Fruit fly (Drosophila melanogaster) whole organism, embryonic: ENCODE results near the gene Osi6.
A peak's percentile ranks its signal among the peaks of the same experiment; 100 is the strongest.

Experiments used
- ATbp ChIP-seq: fragments of 200-800 bp; sonication (Bioruptor generic); optimal IDR thresholded peaks from 2 replicates; lab custom pipeline; 2017; ENCODE audit warnings: missing biosample characterization, mild to moderate bottlenecking, missing genetic modification characterization, missing genetic modification reagents
- Asciz ChIP-seq: fragments of 200-800 bp; sonication (Bioruptor generic); optimal IDR thresholded peaks from 2 replicates; lab custom pipeline; 2017; ENCODE audit warnings: missing biosample characterization, mild to moderate bottlenecking, missing genetic modification characterization, missing genetic modification reagents
- CG10979 ChIP-seq: fragments of 200-800 bp; sonication (Bioruptor generic); optimal IDR thresholded peaks from 2 replicates; lab custom pipeline; 2018; ENCODE audit warnings: missing biosample characterization, mild to moderate bottlenecking, missing genetic modification characterization, moderate library complexity
- CG12659 ChIP-seq: fragments of 200-800 bp; sonication (Bioruptor generic); optimal IDR thresholded peaks from 3 replicates; lab custom pipeline; 2017; ENCODE audit warnings: mild to moderate bottlenecking, missing biosample characterization, missing genetic modification reagents, missing genetic modification characterization
- CG13424 ChIP-seq: fragments of 200-800 bp; sonication (Bioruptor generic); optimal IDR thresholded peaks from 2 replicates; lab custom pipeline; 2019; ENCODE audit warnings: missing biosample characterization, mild to moderate bottlenecking, missing genetic modification characterization, moderate library complexity
- CG14710 ChIP-seq: fragments of 200-800 bp; sonication (Bioruptor generic); optimal IDR thresholded peaks from 3 replicates; lab custom pipeline; 2019; ENCODE audit warnings: missing biosample characterization, mild to moderate bottlenecking, missing genetic modification characterization, moderate library complexity
- CG1602 ChIP-seq: fragments of 200-800 bp; sonication (Bioruptor generic); optimal IDR thresholded peaks from 3 replicates; lab custom pipeline; 2016; ENCODE audit warnings: missing biosample characterization, missing genetic modification characterization
- CG17385 ChIP-seq: fragments of 200-800 bp; sonication (Bioruptor generic); optimal IDR thresholded peaks from 3 replicates; lab custom pipeline; 2018; ENCODE audit warnings: missing biosample characterization, mild to moderate bottlenecking, missing genetic modification characterization
- CG18262 ChIP-seq: fragments of 200-800 bp; optimal IDR thresholded peaks from 3 replicates; lab custom pipeline; 2019; ENCODE audit warnings: missing biosample characterization, mild to moderate bottlenecking, missing genetic modification characterization, moderate library complexity
- CG18764 ChIP-seq: fragments of 200-800 bp; sonication (Bioruptor generic); optimal IDR thresholded peaks from 3 replicates; lab custom pipeline; 2016; ENCODE audit warnings: missing biosample characterization, missing genetic modification characterization
- CG2678 ChIP-seq: fragments of 200-800 bp; sonication (Bioruptor generic); optimal IDR thresholded peaks from 3 replicates; lab custom pipeline; 2019; ENCODE audit warnings: missing biosample characterization, mild to moderate bottlenecking, missing genetic modification characterization, moderate library complexity
- CG2712 ChIP-seq: fragments of 200-800 bp; optimal IDR thresholded peaks from 3 replicates; lab custom pipeline; 2019; ENCODE audit warnings: missing biosample characterization, mild to moderate bottlenecking, missing genetic modification characterization, moderate library complexity
- CG2875 ChIP-seq: fragments of 200-800 bp; sonication (Bioruptor generic); optimal IDR thresholded peaks from 2 replicates; lab custom pipeline; 2017; ENCODE audit warnings: missing biosample characterization, mild to moderate bottlenecking, missing genetic modification characterization, missing genetic modification reagents
- CG30020 ChIP-seq: fragments of 200-800 bp; optimal IDR thresholded peaks from 2 replicates; lab custom pipeline; 2019; ENCODE audit warnings: missing biosample characterization, mild to moderate bottlenecking, missing genetic modification characterization, moderate library complexity
- CG30403 ChIP-seq: fragments of 200-800 bp; sonication (Bioruptor generic); optimal IDR thresholded peaks from 3 replicates; lab custom pipeline; 2016; ENCODE audit warnings: missing biosample characterization, missing genetic modification characterization
- CG31441 ChIP-seq: fragments of 200-800 bp; sonication (Bioruptor generic); IDR thresholded peaks from 2 replicates; pipeline ENCODE4 v1.3.6; 2022; ENCODE audit warnings: missing biosample characterization, missing genetic modification characterization
- CG3407 ChIP-seq: fragments of 200-800 bp; sonication (Bioruptor generic); optimal IDR thresholded peaks from 2 replicates; lab custom pipeline; 2018; ENCODE audit warnings: missing biosample characterization, mild to moderate bottlenecking, missing genetic modification characterization
- CG4424 ChIP-seq: fragments of 200-800 bp; sonication (Bioruptor generic); optimal IDR thresholded peaks from 3 replicates; lab custom pipeline; 2016; ENCODE audit warnings: missing biosample characterization, missing genetic modification characterization
- CG5953 ChIP-seq: fragments of 200-800 bp; sonication (Bioruptor generic); IDR thresholded peaks from 2 replicates; pipeline ENCODE4 v1.3.6; 2022; ENCODE audit warnings: missing biosample characterization, missing genetic modification characterization
- CG7839 ChIP-seq: fragments of 200-800 bp; sonication (Bioruptor generic); optimal IDR thresholded peaks from 3 replicates; lab custom pipeline; 2018; ENCODE audit warnings: missing biosample characterization, mild to moderate bottlenecking, missing genetic modification characterization, moderate library complexity
- CG8924 ChIP-seq: fragments of 200-800 bp; optimal IDR thresholded peaks from 3 replicates; lab custom pipeline; 2019; ENCODE audit warnings: missing biosample characterization, mild to moderate bottlenecking, missing genetic modification characterization, moderate library complexity
- CG9437 ChIP-seq: fragments of 200-800 bp; sonication (Bioruptor generic); optimal IDR thresholded peaks from 2 replicates; lab custom pipeline; 2018; ENCODE audit warnings: missing biosample characterization, mild to moderate bottlenecking, missing genetic modification characterization
- CoRest ChIP-seq: fragments of 200-800 bp; sonication (Bioruptor generic); optimal IDR thresholded peaks from 3 replicates; lab custom pipeline; 2018; ENCODE audit warnings: missing biosample characterization, mild to moderate bottlenecking, missing genetic modification characterization, moderate library complexity
- D19A ChIP-seq: fragments of 200-800 bp; optimal IDR thresholded peaks from 3 replicates; lab custom pipeline; 2019; ENCODE audit warnings: missing biosample characterization, mild to moderate bottlenecking, missing genetic modification characterization, moderate library complexity
- Hr51 ChIP-seq, 2 experiments: fragments of 200-800 bp; sonication (Bioruptor generic); optimal IDR thresholded peaks; 2 replicates in 1 of 2; 3 replicates in 1 of 2; lab custom pipeline; 2016 to 2018; ENCODE audit warnings: missing biosample characterization in 2 of 2, missing genetic modification characterization in 2 of 2, mild to moderate bottlenecking in 1 of 2, moderate library complexity in 1 of 2
- Lim3 ChIP-seq: fragments of 200-800 bp; sonication (Bioruptor generic); IDR thresholded peaks from 2 replicates; pipeline ENCODE4 v1.3.6; 2022; ENCODE audit warnings: missing biosample characterization, missing genetic modification characterization
- NC2β ChIP-seq: fragments of 200-800 bp; sonication (Bioruptor generic); optimal IDR thresholded peaks from 2 replicates; lab custom pipeline; 2016; ENCODE audit warnings: missing biosample characterization, missing genetic modification characterization
- Ssrp ChIP-seq: fragments of 200-800 bp; sonication (Bioruptor generic); optimal IDR thresholded peaks from 2 replicates; lab custom pipeline; 2018; ENCODE audit warnings: missing biosample characterization, mild to moderate bottlenecking, missing genetic modification characterization, moderate library complexity
- Xrp1 ChIP-seq: fragments of 200-800 bp; sonication (Bioruptor generic); IDR thresholded peaks from 2 replicates; pipeline ENCODE4 v1.3.6; 2022; ENCODE audit warnings: missing biosample characterization, missing genetic modification characterization
- br ChIP-seq: fragments of >200 bp; optimal IDR thresholded peaks from 2 replicates; lab custom pipeline; 2017
- bsh ChIP-seq, 2 experiments: fragments of 200-800 bp; sonication (Bioruptor generic); optimal IDR thresholded peaks; 2 replicates each; lab custom pipeline; 2017 to 2018; ENCODE audit warnings: mild to moderate bottlenecking in 2 of 2, missing biosample characterization in 2 of 2, missing genetic modification characterization in 2 of 2, moderate library complexity in 1 of 2
- cas ChIP-seq: fragments of 200-800 bp; sonication (Bioruptor generic); IDR thresholded peaks from 2 replicates; pipeline ENCODE4 v1.3.6; 2022; ENCODE audit warnings: missing biosample characterization, missing genetic modification characterization
- dmrt99B ChIP-seq: fragments of 200-800 bp; sonication (Bioruptor generic); optimal IDR thresholded peaks from 2 replicates; lab custom pipeline; 2018; ENCODE audit warnings: missing biosample characterization, mild to moderate bottlenecking, missing genetic modification characterization, moderate library complexity
- fd96Cb ChIP-seq: fragments of 200-800 bp; sonication (Bioruptor generic); optimal IDR thresholded peaks from 2 replicates; lab custom pipeline; 2018; ENCODE audit warnings: missing biosample characterization, mild to moderate bottlenecking, missing genetic modification characterization, moderate library complexity
- gem ChIP-seq: fragments of 200-800 bp; sonication (Bioruptor generic); optimal IDR thresholded peaks from 2 replicates; lab custom pipeline; 2019; ENCODE audit warnings: missing biosample characterization, mild to moderate bottlenecking, missing genetic modification characterization, moderate library complexity
- gsb-n ChIP-seq: fragments of 200-800 bp; sonication (Bioruptor generic); optimal IDR thresholded peaks from 3 replicates; lab custom pipeline; 2018; ENCODE audit warnings: missing biosample characterization, mild to moderate bottlenecking, missing genetic modification characterization
- ken ChIP-seq: fragments of 200-800 bp; sonication (Bioruptor generic); IDR thresholded peaks from 3 replicates; pipeline ENCODE4 v1.3.6; 2022; ENCODE audit warnings: missing biosample characterization, missing genetic modification characterization
- lola ChIP-seq, 3 experiments: fragments of >200 bp in 2 of 3; fragments of 200-800 bp in 1 of 3; sonication (Bioruptor generic) in 1 of 3; optimal IDR thresholded peaks; 2 replicates each; lab custom pipeline; 2017 to 2019; ENCODE audit warnings: missing biosample characterization in 3 of 3, missing genetic modification characterization in 3 of 3, mild to moderate bottlenecking in 1 of 3, moderate library complexity in 1 of 3
- nerfin-1 ChIP-seq: fragments of 200-800 bp; sonication (Bioruptor generic); optimal IDR thresholded peaks from 3 replicates; lab custom pipeline; 2019; ENCODE audit warnings: missing biosample characterization, mild to moderate bottlenecking, missing genetic modification characterization, moderate library complexity
- nom ChIP-seq: fragments of 200-800 bp; sonication (Bioruptor generic); optimal IDR thresholded peaks from 2 replicates; lab custom pipeline; 2017; ENCODE audit warnings: missing biosample characterization, missing genetic modification characterization, mild to moderate bottlenecking, moderate library complexity, missing genetic modification reagents
- phol ChIP-seq: fragments of 200-800 bp; sonication (Bioruptor generic); optimal IDR thresholded peaks from 3 replicates; lab custom pipeline; 2018; ENCODE audit warnings: missing biosample characterization, mild to moderate bottlenecking, missing genetic modification characterization, moderate library complexity
- row ChIP-seq: fragments of 200-800 bp; sonication (Bioruptor generic); IDR thresholded peaks from 3 replicates; pipeline ENCODE4 v1.3.6; 2022; ENCODE audit warnings: missing biosample characterization, missing genetic modification characterization
- sc ChIP-seq, 3 experiments: fragments of >200 bp in 2 of 3; fragments of 200-800 bp in 1 of 3; sonication (Bioruptor generic) in 1 of 3; optimal IDR thresholded peaks; 2 replicates in 2 of 3; 3 replicates in 1 of 3; lab custom pipeline; 2017; ENCODE audit warnings: mild to moderate bottlenecking in 1 of 3, missing biosample characterization in 1 of 3, missing genetic modification characterization in 1 of 3, missing genetic modification reagents in 1 of 3
- sens ChIP-seq: fragments of 200-800 bp; sonication (Bioruptor generic); peaks from one replicate; lab custom pipeline; 2016; ENCODE audit warnings: missing biosample characterization, missing genetic modification characterization
- sug ChIP-seq: fragments of 200-800 bp; optimal IDR thresholded peaks from 2 replicates; lab custom pipeline; 2019; ENCODE audit warnings: missing biosample characterization, mild to moderate bottlenecking, missing genetic modification characterization, moderate library complexity
- trem ChIP-seq: fragments of 200-800 bp; optimal IDR thresholded peaks from 3 replicates; lab custom pipeline; 2019; ENCODE audit warnings: missing biosample characterization, mild to moderate bottlenecking, missing genetic modification characterization, moderate library complexity
- unpg ChIP-seq: fragments of 200-800 bp; sonication (Bioruptor generic); optimal IDR thresholded peaks from 3 replicates; lab custom pipeline; 2018; ENCODE audit warnings: missing biosample characterization, mild to moderate bottlenecking, missing genetic modification characterization, moderate library complexity

Osi6 gene

DNA sequence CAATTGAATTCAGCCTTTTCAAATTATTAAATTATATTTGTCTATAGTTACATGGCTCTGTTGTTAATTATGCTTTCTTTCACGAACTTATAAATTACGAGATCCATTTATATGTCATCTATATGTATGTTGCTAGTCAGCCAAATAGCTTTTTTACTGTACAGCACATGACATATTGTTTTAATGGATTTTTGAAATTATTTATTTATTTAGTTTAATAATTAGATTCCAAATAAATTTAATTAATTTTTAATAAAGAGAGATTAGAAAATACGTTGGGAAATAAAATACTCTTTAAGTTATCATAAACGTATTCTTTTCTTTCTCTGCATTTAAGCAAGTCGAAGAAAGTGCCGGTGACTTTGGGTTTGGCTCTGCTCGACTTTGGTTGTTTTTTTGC is 6.8 kb downstream of the Osi6 start (continued):
- TF ChIP-seq CG13424 (tag; lab: Kevin White, UChicago), result peak; percentile 52
- peak; percentile 52 for TF ChIP-seq D19A
- TF ChIP-seq gem, result peak; percentile 70
- TF ChIP-seq trem (tag; lab: Kevin White, UChicago), result peak; percentile 16
- TF ChIP-seq CG8924 (tag; lab: Kevin White, UChicago), result peak; percentile 56
- peak; percentile 42 for TF ChIP-seq CG9437 (GFP tag; lab: Kevin White, UChicago)
- no peak for TF ChIP-seq sug (tag; lab: Kevin White, UChicago)
- TF ChIP-seq CG7839, result peak; percentile 47
- no peak for TF ChIP-seq CG1602
- TF ChIP-seq nom, result no peak
- TF ChIP-seq CG4424 (GFP tag; lab: Kevin White, UChicago), result peak; percentile 24
- peak; percentile 20 for TF ChIP-seq CG30403 (GFP tag; lab: Kevin White, UChicago)
- peak; percentile 69 for TF ChIP-seq CG2712 (tag; lab: Kevin White, UChicago)
- 0 out of 2 replicates have a peak, but pooled peaks have one; percentile 7 for TF ChIP-seq Xrp1 (GFP tag; lab: Robert Waterston, UW)
- TF ChIP-seq dmrt99B (tag; lab: Kevin White, UChicago), result peak; percentile 70
- TF ChIP-seq fd96Cb, result peak; percentile 49
- TF ChIP-seq CG30020 (tag; lab: Kevin White, UChicago), result peak; percentile 6
- TF ChIP-seq lola (GFP tag; optimal IDR thresholded peaks at IDR 0.05; lab: Kevin White, UChicago), result peak in 1 of 3 experiments; percentile 42
- TF ChIP-seq CG31441, result peak; percentile 72
- no peak for TF ChIP-seq gsb-n
- TF ChIP-seq ken (GFP tag; lab: Robert Waterston, UW), result 0 out of 3 replicates have a peak, but pooled peaks have one; percentile 23
- TF ChIP-seq CG2875 (GFP tag; lab: Kevin White, UChicago), result peak; percentile 29
- 0 out of 3 replicates have a peak, but pooled peaks have one; percentile 20 for TF ChIP-seq row (GFP tag; lab: Robert Waterston, UW)
- peak; percentile 24 for TF ChIP-seq unpg
- peak; percentile 44 for TF ChIP-seq CoRest (tag; lab: Kevin White, UChicago)
- TF ChIP-seq Ssrp (tag; lab: Kevin White, UChicago), result peak; percentile 65
- no peak for TF ChIP-seq Lim3
- peak in 1 of 2 experiments; percentile 59 for TF ChIP-seq bsh (GFP tag; optimal IDR thresholded peaks at IDR 0.05; lab: Kevin White, UChicago)
- no peak for TF ChIP-seq br (lab: Kevin White, UChicago)
- TF ChIP-seq CG18262, result peak; percentile 81
- peak; percentile 66 for TF ChIP-seq CG2678 (tag; lab: Kevin White, UChicago)
- TF ChIP-seq CG17385 (GFP tag; lab: Kevin White, UChicago), result peak; percentile 15
- no peak for TF ChIP-seq CG5953
- peak; percentile 46 for TF ChIP-seq CG14710 (tag; lab: Kevin White, UChicago)
- TF ChIP-seq sc (optimal IDR thresholded peaks at IDR 0.05; lab: Kevin White, UChicago), result no peak
- peak; percentile 27 for TF ChIP-seq sc (GFP tag; optimal IDR thresholded peaks at IDR 0.05; lab: Kevin White, UChicago)
- peak; percentile 25 for TF ChIP-seq Asciz
- TF ChIP-seq nerfin-1 (tag; lab: Kevin White, UChicago), result peak; percentile 16
- TF ChIP-seq Hr51 (GFP tag; optimal IDR thresholded peaks at IDR 0.05; lab: Kevin White, UChicago), result peak in 1 of 2 experiments; percentile 48
- peak; percentile 32 for TF ChIP-seq CG3407
- peak; percentile 63 for TF ChIP-seq sens (GFP tag; lab: Kevin White, UChicago)
- peak; percentile 69 for TF ChIP-seq ATbp (GFP tag; lab: Kevin White, UChicago)
- TF ChIP-seq CG12659 (GFP tag; lab: Kevin White, UChicago), result peak; percentile 6
- no peak for TF ChIP-seq NC2β (GFP tag; lab: Kevin White, UChicago)
- peak; percentile 72 for TF ChIP-seq phol (tag; lab: Kevin White, UChicago)
- TF ChIP-seq CG10979, result peak; percentile 68
- no peak for TF ChIP-seq cas (GFP tag; lab: Robert Waterston, UW)
- no peak for TF ChIP-seq CG18764
